Fruit fly (Drosophila melanogaster) whole organism, embryonic: ENCODE data around the gene CCHa1.

Source experiments
- Antp ChIP-seq: fragments of 200-800 bp; sonication (Bioruptor generic); optimal IDR thresholded peaks from 3 replicates; lab custom pipeline; 2016; ENCODE audit warnings: missing biosample characterization, missing genetic modification characterization
- Bgb ChIP-seq: fragments of 200-800 bp; sonication (Bioruptor generic); IDR thresholded peaks from 2 replicates; pipeline ENCODE4 v1.3.6; 2022; ENCODE audit warnings: missing biosample characterization, missing genetic modification characterization; ENCODE audit not compliant: partially characterized antibody
- CG10543 ChIP-seq: fragments of 200-800 bp; sonication (Bioruptor generic); optimal IDR thresholded peaks from 3 replicates; lab custom pipeline; 2017; ENCODE audit warnings: missing biosample characterization, mild to moderate bottlenecking, missing genetic modification characterization, moderate library complexity
- CG12236 ChIP-seq: fragments of 200-800 bp; sonication (Bioruptor generic); optimal IDR thresholded peaks from 2 replicates; lab custom pipeline; 2016; ENCODE audit warnings: missing biosample characterization, missing genetic modification characterization
- CG12942 ChIP-seq: fragments of 200-800 bp; sonication (Bioruptor generic); optimal IDR thresholded peaks from 3 replicates; lab custom pipeline; 2016; ENCODE audit warnings: missing biosample characterization, missing genetic modification characterization
- CG13123 ChIP-seq: fragments of 200-800 bp; sonication (Bioruptor generic); optimal IDR thresholded peaks from 2 replicates; lab custom pipeline; 2016; ENCODE audit warnings: missing biosample characterization, missing genetic modification characterization
- CG2889 ChIP-seq: fragments of 200-800 bp; sonication (Bioruptor generic); IDR thresholded peaks from 3 replicates; pipeline ENCODE4 v1.3.6; 2022; ENCODE audit warnings: missing biosample characterization, missing genetic modification characterization
- CG30403 ChIP-seq: fragments of 200-800 bp; sonication (Bioruptor generic); optimal IDR thresholded peaks from 3 replicates; lab custom pipeline; 2016; ENCODE audit warnings: missing biosample characterization, missing genetic modification characterization
- CG31388 ChIP-seq: fragments of 200-800 bp; sonication (Bioruptor generic); optimal IDR thresholded peaks from 2 replicates; lab custom pipeline; 2016; ENCODE audit warnings: missing biosample characterization, missing genetic modification characterization
- CG33213 ChIP-seq: fragments of 200-800 bp; sonication (Bioruptor generic); optimal IDR thresholded peaks from 3 replicates; lab custom pipeline; 2016; ENCODE audit warnings: missing biosample characterization, missing genetic modification characterization
- CG3407 ChIP-seq: fragments of 200-800 bp; sonication (Bioruptor generic); optimal IDR thresholded peaks from 2 replicates; lab custom pipeline; 2018; ENCODE audit warnings: missing biosample characterization, mild to moderate bottlenecking, missing genetic modification characterization
- CG3995 ChIP-seq: fragments of 200-800 bp; sonication (Bioruptor generic); optimal IDR thresholded peaks from 3 replicates; lab custom pipeline; 2016; ENCODE audit warnings: missing biosample characterization, missing genetic modification characterization
- CG4328 ChIP-seq: fragments of 200-800 bp; sonication (Bioruptor generic); optimal IDR thresholded peaks from 3 replicates; lab custom pipeline; 2017; ENCODE audit warnings: missing biosample characterization, missing genetic modification reagents, missing genetic modification characterization
- CG5180 ChIP-seq: fragments of 200-800 bp; sonication (Bioruptor generic); optimal IDR thresholded peaks from 3 replicates; lab custom pipeline; 2017; ENCODE audit warnings: missing biosample characterization, missing genetic modification characterization, mild to moderate bottlenecking, moderate library complexity, missing genetic modification reagents
- CG6791 ChIP-seq: fragments of 200-800 bp; sonication (Bioruptor generic); IDR thresholded peaks from 3 replicates; pipeline ENCODE4 v1.3.6; 2022; ENCODE audit warnings: missing biosample characterization, missing genetic modification characterization; ENCODE audit not compliant: partially characterized antibody
- CG7963 ChIP-seq: fragments of 200-800 bp; sonication (Bioruptor generic); IDR thresholded peaks from 3 replicates; pipeline ENCODE4 v1.3.6; 2022; ENCODE audit warnings: missing biosample characterization, missing genetic modification characterization; ENCODE audit not compliant: partially characterized antibody
- CG8089 ChIP-seq: fragments of 200-800 bp; sonication (Bioruptor generic); optimal IDR thresholded peaks from 3 replicates; lab custom pipeline; 2016; ENCODE audit warnings: missing biosample characterization, missing genetic modification characterization
- CG9609 ChIP-seq: fragments of 200-800 bp; sonication (Bioruptor generic); optimal IDR thresholded peaks from 3 replicates; lab custom pipeline; 2016; ENCODE audit warnings: missing biosample characterization, missing genetic modification characterization
- D ChIP-seq, 2 experiments: fragments of 200-800 bp in 1 of 2; fragments of >200 bp in 1 of 2; sonication (Bioruptor generic) in 1 of 2; optimal IDR thresholded peaks; 2 replicates in 1 of 2; 3 replicates in 1 of 2; lab custom pipeline; 2017; ENCODE audit warnings: mild to moderate bottlenecking in 1 of 2, missing biosample characterization in 1 of 2, missing genetic modification characterization in 1 of 2, missing genetic modification reagents in 1 of 2
- Dad ChIP-seq: fragments of 200-800 bp; sonication (Bioruptor generic); optimal IDR thresholded peaks from 3 replicates; lab custom pipeline; 2016; ENCODE audit warnings: missing biosample characterization, missing genetic modification characterization
- Doc2 ChIP-seq: fragments of 200-800 bp; sonication (Bioruptor generic); IDR thresholded peaks from 2 replicates; pipeline ENCODE4 v1.3.6; 2022; ENCODE audit warnings: missing biosample characterization, missing genetic modification characterization
- Doc3 ChIP-seq: fragments of 200-800 bp; sonication (Bioruptor generic); IDR thresholded peaks from 3 replicates; pipeline ENCODE4 v1.3.6; 2022; ENCODE audit warnings: missing biosample characterization, missing genetic modification characterization; ENCODE audit not compliant: partially characterized antibody
- Gsc ChIP-seq: fragments of 200-800 bp; sonication (Bioruptor generic); IDR thresholded peaks from 2 replicates; pipeline ENCODE4 v1.3.6; 2022; ENCODE audit warnings: missing biosample characterization, missing genetic modification characterization
- MBD-R2 ChIP-seq: fragments of 200-800 bp; sonication (Bioruptor generic); IDR thresholded peaks from 2 replicates; pipeline ENCODE4 v1.3.6; 2022; ENCODE audit warnings: missing biosample characterization, missing genetic modification characterization
- MTF-1 ChIP-seq: fragments of 200-800 bp; sonication (Bioruptor generic); optimal IDR thresholded peaks from 2 replicates; lab custom pipeline; 2018; ENCODE audit warnings: missing biosample characterization, mild to moderate bottlenecking, missing genetic modification characterization, borderline replicate concordance
- Oli ChIP-seq: fragments of 200-800 bp; sonication (Bioruptor generic); optimal IDR thresholded peaks from 2 replicates; lab custom pipeline; 2018; ENCODE audit warnings: missing biosample characterization, mild to moderate bottlenecking, missing genetic modification characterization, moderate library complexity
- Side ChIP-seq: fragments of 200-800 bp; sonication (Bioruptor generic); optimal IDR thresholded peaks from 2 replicates; lab custom pipeline; 2016; ENCODE audit warnings: missing biosample characterization, missing genetic modification characterization
- ab ChIP-seq: fragments of 200-800 bp; sonication (Bioruptor generic); optimal IDR thresholded peaks from 2 replicates; lab custom pipeline; 2016; ENCODE audit warnings: missing biosample characterization, missing genetic modification characterization
- chinmo ChIP-seq: fragments of 200-800 bp; sonication (Bioruptor generic); IDR thresholded peaks from 4 replicates; pipeline ENCODE4 v1.3.6; 2022; ENCODE audit warnings: missing biosample characterization, missing genetic modification characterization; ENCODE audit not compliant: partially characterized antibody
- dan ChIP-seq: fragments of 200-800 bp; sonication (Bioruptor generic); IDR thresholded peaks from 2 replicates; pipeline ENCODE4 v1.3.6; 2022; ENCODE audit warnings: missing biosample characterization, missing genetic modification characterization
- danr ChIP-seq: fragments of 200-800 bp; sonication (Bioruptor generic); IDR thresholded peaks from 2 replicates; pipeline ENCODE4 v1.3.6; 2022; ENCODE audit warnings: missing biosample characterization, missing genetic modification characterization
- dmrt99B ChIP-seq: fragments of 200-800 bp; sonication (Bioruptor generic); optimal IDR thresholded peaks from 2 replicates; lab custom pipeline; 2018; ENCODE audit warnings: missing biosample characterization, mild to moderate bottlenecking, missing genetic modification characterization, moderate library complexity
- esg ChIP-seq: fragments of 200-800 bp; sonication (Bioruptor generic); conservative IDR thresholded peaks from 2 replicates; pipeline ENCODE4 v1.3.6; 2022; ENCODE audit warnings: missing biosample characterization, missing genetic modification characterization
- gt ChIP-seq: fragments of 200-800 bp; sonication (Bioruptor generic); IDR thresholded peaks from 2 replicates; pipeline ENCODE4 v1.3.6; 2022; ENCODE audit warnings: missing biosample characterization, missing genetic modification characterization
- hth ChIP-seq: fragments of >200 bp; optimal IDR thresholded peaks from 2 replicates; lab custom pipeline; 2017; ENCODE audit warnings: inconsistent platforms
- inv ChIP-seq: fragments of 200-800 bp; sonication (Bioruptor generic); IDR thresholded peaks from 2 replicates; pipeline ENCODE4 v1.3.6; 2022; ENCODE audit warnings: missing biosample characterization, missing genetic modification characterization; ENCODE audit not compliant: partially characterized antibody
- otp ChIP-seq: fragments of 200-800 bp; sonication (Bioruptor generic); IDR thresholded peaks from 3 replicates; pipeline ENCODE4, ENCODE4 v1.3.6; 2022; ENCODE audit warnings: missing biosample characterization, missing genetic modification characterization
- rib ChIP-seq: fragments of 200-800 bp; sonication (Bioruptor generic); IDR thresholded peaks from 2 replicates; pipeline ENCODE4 v1.3.6; 2022; ENCODE audit warnings: missing biosample characterization, missing genetic modification characterization
- scrt ChIP-seq: fragments of 200-800 bp; sonication (Bioruptor generic); optimal IDR thresholded peaks from 2 replicates; lab custom pipeline; 2018; ENCODE audit warnings: missing biosample characterization, mild to moderate bottlenecking, missing genetic modification characterization, moderate library complexity
- seq ChIP-seq: fragments of 200-800 bp; sonication (Bioruptor generic); IDR thresholded peaks from 2 replicates; pipeline ENCODE4 v1.3.6; 2022; ENCODE audit warnings: missing biosample characterization, missing genetic modification characterization
- sisA ChIP-seq: fragments of 200-800 bp; sonication (Bioruptor generic); IDR thresholded peaks from 2 replicates; pipeline ENCODE4 v1.3.6; 2022; ENCODE audit warnings: missing biosample characterization, missing genetic modification characterization
- sna ChIP-seq: fragments of 200-800 bp; sonication (Bioruptor generic); IDR thresholded peaks from 2 replicates; pipeline ENCODE4 v1.3.6; 2022; ENCODE audit warnings: missing biosample characterization, missing genetic modification characterization; ENCODE audit not compliant: partially characterized antibody
- toy ChIP-seq: fragments of 200-800 bp; sonication (Bioruptor generic); IDR thresholded peaks from 2 replicates; pipeline ENCODE4 v1.3.6; 2022; ENCODE audit warnings: missing biosample characterization, missing genetic modification characterization
- trem ChIP-seq: fragments of 200-800 bp; optimal IDR thresholded peaks from 3 replicates; lab custom pipeline; 2019; ENCODE audit warnings: missing biosample characterization, mild to moderate bottlenecking, missing genetic modification characterization, moderate library complexity
- vfl ChIP-seq: fragments of 200-800 bp; sonication (Bioruptor generic); optimal IDR thresholded peaks from 2 replicates; lab custom pipeline; 2016; ENCODE audit warnings: missing biosample characterization, missing genetic modification characterization
- wek ChIP-seq: fragments of 200-800 bp; sonication (Bioruptor generic); optimal IDR thresholded peaks from 3 replicates; lab custom pipeline; 2018; ENCODE audit warnings: missing biosample characterization, mild to moderate bottlenecking, missing genetic modification characterization, moderate library complexity
- wor ChIP-seq: fragments of 200-800 bp; sonication (Bioruptor generic); IDR thresholded peaks from 2 replicates; pipeline ENCODE4 v1.3.6; 2022; ENCODE audit warnings: missing biosample characterization, missing genetic modification characterization
- z ChIP-seq: fragments of 200-800 bp; sonication (Bioruptor generic); IDR thresholded peaks from 3 replicates; pipeline ENCODE4 v1.3.6; 2022; ENCODE audit warnings: missing biosample characterization, missing genetic modification characterization

The CCHa1 gene

DNA sequence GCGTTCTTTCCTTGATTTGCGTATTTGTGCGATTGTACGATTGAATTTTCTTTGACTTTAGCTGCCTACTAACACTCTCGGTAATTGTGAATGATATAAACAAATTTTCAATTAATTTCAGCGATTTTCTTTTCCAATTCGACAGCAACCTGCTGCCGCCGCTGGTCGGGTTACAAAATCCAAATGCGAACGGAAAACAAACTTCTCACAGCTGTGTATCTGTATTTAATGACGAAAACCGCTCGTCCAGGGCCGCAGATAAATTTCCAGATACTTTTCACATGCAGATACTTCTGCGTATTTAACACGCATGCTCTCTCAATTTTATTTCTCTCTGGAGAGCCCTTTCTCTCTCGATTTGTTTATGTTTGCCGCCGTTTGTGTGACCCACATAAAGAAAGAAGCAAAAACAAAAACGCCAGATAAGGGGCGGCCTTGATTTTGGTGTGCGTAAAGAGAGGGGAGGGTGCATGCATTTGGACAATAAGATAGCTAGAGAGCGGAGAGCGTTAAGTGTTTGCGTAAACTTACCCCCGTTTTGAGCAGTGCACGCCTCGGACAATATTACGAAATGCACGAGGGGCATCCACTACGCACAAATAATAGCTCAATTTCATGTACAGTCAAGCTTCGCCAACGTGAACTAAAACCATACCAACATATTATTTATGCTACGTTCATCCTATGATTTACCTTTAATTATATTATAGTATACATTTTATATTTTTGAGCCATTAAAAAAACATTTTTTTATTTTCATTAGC lies 11.7 kb upstream of the CCHa1 start, which contains the start of gene CG12402 (continued):
- no peak for TF ChIP-seq CG7963 (GFP tag; lab: Robert Waterston, UW)
- peak; percentile 78 for TF ChIP-seq Antp (GFP tag; lab: Kevin White, UChicago)
- peak; percentile 85; the same call in 1 of the 2 replicates for TF ChIP-seq rib (GFP tag; lab: Robert Waterston, UW)
- TF ChIP-seq CG31388, result peak; percentile 55
- peak; percentile 85 for TF ChIP-seq CG30403 (GFP tag; lab: Kevin White, UChicago)
- TF ChIP-seq wor, result peak; percentile 56
- TF ChIP-seq CG6791 (GFP tag; lab: Robert Waterston, UW), result no peak; the same call in 2 of the 3 replicates
- no peak for TF ChIP-seq Bgb (GFP tag; lab: Robert Waterston, UW)
- TF ChIP-seq dmrt99B (tag; lab: Kevin White, UChicago), result peak; percentile 92
- TF ChIP-seq CG8089 (GFP tag; lab: Kevin White, UChicago), result peak; percentile 61
- TF ChIP-seq CG9609, result no peak
- TF ChIP-seq hth (lab: Kevin White, UChicago), result no peak
- TF ChIP-seq danr, result peak; percentile 70
- TF ChIP-seq MTF-1 (GFP tag; lab: Kevin White, UChicago), result peak; percentile 57
- peak; percentile 100 for TF ChIP-seq chinmo
- no peak for TF ChIP-seq dan (GFP tag; lab: Robert Waterston, UW)
- peak; percentile 92 for TF ChIP-seq seq (GFP tag; lab: Robert Waterston, UW)
- peak; percentile 45 for TF ChIP-seq MBD-R2 (GFP tag; lab: Robert Waterston, UW)
- TF ChIP-seq Doc2, result no peak
- TF ChIP-seq CG13123, result peak; percentile 38
- peak; percentile 32 for TF ChIP-seq Dad (GFP tag; lab: Kevin White, UChicago)
- TF ChIP-seq Doc3 (GFP tag; lab: Robert Waterston, UW), result peak; percentile 40; the same call in 1 of the 3 replicates
- peak; percentile 58 for TF ChIP-seq gt (GFP tag; lab: Robert Waterston, UW)
- TF ChIP-seq Oli (tag; lab: Kevin White, UChicago), result peak; percentile 88
- TF ChIP-seq CG12942 (GFP tag; lab: Kevin White, UChicago), result peak; percentile 55
- peak; percentile 75 for TF ChIP-seq CG5180 (GFP tag; lab: Kevin White, UChicago)
- peak; percentile 90 for TF ChIP-seq wek (GFP tag; lab: Kevin White, UChicago)
- peak; percentile 63 for TF ChIP-seq trem (tag; lab: Kevin White, UChicago)
- TF ChIP-seq ab (GFP tag; lab: Kevin White, UChicago), result peak; percentile 28
- 0 out of 2 replicates have a peak, but pooled peaks have one; percentile 11 for TF ChIP-seq toy (GFP tag; lab: Robert Waterston, UW)
- TF ChIP-seq Gsc (GFP tag; lab: Robert Waterston, UW), result no peak
- peak; percentile 83 for TF ChIP-seq sisA (GFP tag; lab: Robert Waterston, UW)
- peak; percentile 71 for TF ChIP-seq Side (GFP tag; lab: Kevin White, UChicago)
- TF ChIP-seq otp (GFP tag; lab: Robert Waterston, UW), result peak; percentile 92
- no peak for TF ChIP-seq CG33213
- TF ChIP-seq D (optimal IDR thresholded peaks at IDR 0.05; lab: Kevin White, UChicago), result no peak
- peak; percentile 81 for TF ChIP-seq D (GFP tag; optimal IDR thresholded peaks at IDR 0.05; lab: Kevin White, UChicago)
- peak; percentile 87 for TF ChIP-seq esg
- TF ChIP-seq CG3995 (GFP tag; lab: Kevin White, UChicago), result no peak
- TF ChIP-seq CG3407 (GFP tag; lab: Kevin White, UChicago), result peak; percentile 66
- peak; percentile 44; the same call in 1 of the 3 replicates for TF ChIP-seq CG2889 (GFP tag; lab: Robert Waterston, UW)
- peak; percentile 19; the same call in 1 of the 2 replicates for TF ChIP-seq sna
- peak; percentile 78 for TF ChIP-seq CG10543 (GFP tag; lab: Kevin White, UChicago)
- no peak for TF ChIP-seq inv (GFP tag; lab: Robert Waterston, UW)
- TF ChIP-seq scrt (GFP tag; lab: Kevin White, UChicago), result peak; percentile 64
- peak; percentile 57 for TF ChIP-seq CG4328 (GFP tag; lab: Kevin White, UChicago)
- peak; percentile 62; the same call in 2 of the 3 replicates for TF ChIP-seq z (GFP tag; lab: Robert Waterston, UW)
- no peak for TF ChIP-seq CG12236 (GFP tag; lab: Kevin White, UChicago)
- peak; percentile 16 for TF ChIP-seq vfl (GFP tag; lab: Kevin White, UChicago)
